Worm (Caenorhabditis elegans) whole organism, L4/young adult: ENCODE results near the gene pink-1.

ENCODE experiments used
- W03F9.2 ChIP-seq: fragments of 150-350 bp; optimal IDR thresholded peaks from 2 replicates; lab custom pipeline; 2014; ENCODE audit warnings: missing biosample characterization, missing genetic modification characterization
- dao-5 ChIP-seq: sonication (generic microtip); optimal IDR thresholded peaks from 2 replicates; lab custom pipeline; 2016; ENCODE audit warnings: missing genotype, missing genetic modification characterization, moderate library complexity, missing compliant biosample characterization
- him-1 ChIP-seq: sonication (generic microtip); optimal IDR thresholded peaks from 2 replicates; lab custom pipeline; 2016; ENCODE audit warnings: missing genotype, missing genetic modification reagents, missing genetic modification characterization, missing compliant biosample characterization

DNA sequence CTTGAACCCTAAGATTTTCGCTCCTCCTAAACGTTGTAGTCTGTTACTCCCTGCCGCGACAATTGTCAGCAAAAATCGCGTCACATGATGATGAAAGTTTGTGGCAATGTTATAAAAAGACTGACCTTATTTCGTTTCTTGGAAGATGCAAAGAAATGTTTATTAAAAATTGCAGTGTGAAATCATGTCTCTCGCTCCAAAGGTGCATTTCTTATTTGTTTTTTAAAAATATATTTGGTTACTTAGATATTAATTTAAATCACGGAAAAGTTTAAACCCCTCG, 17.3 kb downstream of the pink-1 start:
- no peak for TF ChIP-seq W03F9.2 (tag; lab: Kevin White, UChicago)
- no peak for TF ChIP-seq him-1 (tag; lab: Kevin White, UChicago)
- no peak for TF ChIP-seq dao-5 (tag; lab: Kevin White, UChicago)
